Worm (Caenorhabditis elegans) whole organism, early embryonic: ENCODE results near the gene R13A5.11.

ENCODE experiments used
- B0310.2 ChIP-seq: sonication (generic microtip); optimal IDR thresholded peaks from 2 replicates; lab custom pipeline; 2016; ENCODE audit warnings: mild to moderate bottlenecking, missing genetic modification characterization, missing compliant biosample characterization
- aly-1 ChIP-seq: sonication (generic microtip); optimal IDR thresholded peaks from 2 replicates; lab custom pipeline; 2016; ENCODE audit warnings: missing genetic modification characterization, missing compliant biosample characterization
- ama-1 ChIP-seq: fragments of 150-350 bp; optimal IDR thresholded peaks from 2 replicates; lab custom pipeline; 2014
- ets-7 ChIP-seq: sonication (generic microtip); optimal IDR thresholded peaks from 2 replicates; lab custom pipeline; 2016; ENCODE audit warnings: missing genotype, missing genetic modification characterization, missing compliant biosample characterization
- flt-1 ChIP-seq: fragments of 200-800 bp; sonication (Bioruptor generic); IDR thresholded peaks from 2 replicates; pipeline ENCODE4 v1.3.6; 2022; ENCODE audit warnings: missing genetic modification characterization, missing compliant biosample characterization
- hnd-1 ChIP-seq: sonication (generic microtip); optimal IDR thresholded peaks from 2 replicates; lab custom pipeline; 2016; ENCODE audit warnings: missing genetic modification characterization, missing compliant biosample characterization
- sea-1 ChIP-seq: fragments of 200-800 bp; sonication (Bioruptor generic); conservative IDR thresholded peaks from 2 replicates; pipeline ENCODE4 v1.3.6; 2022; ENCODE audit warnings: missing genetic modification characterization, missing compliant biosample characterization
- tbx-11 ChIP-seq: fragments of 200-800 bp; sonication (Bioruptor generic); IDR thresholded peaks from 2 replicates; pipeline ENCODE4 v1.3.6; 2022; ENCODE audit warnings: missing genetic modification characterization, missing compliant biosample characterization
- tra-4 ChIP-seq: sonication (generic microtip); optimal IDR thresholded peaks from 2 replicates; lab custom pipeline; 2017; ENCODE audit warnings: missing genetic modification characterization, missing compliant biosample characterization

- TF ChIP-seq ama-1 (lab: Kevin White, UChicago) (no peak), ets-7 (tag; lab: Kevin White, UChicago) (no peak), flt-1 (GFP tag; lab: Robert Waterston, UW) (no peak), aly-1 (tag; lab: Kevin White, UChicago) (no peak), tra-4 (tag; lab: Kevin White, UChicago) (no peak), B0310.2 (tag; lab: Kevin White, UChicago) (no peak), hnd-1 (tag; lab: Kevin White, UChicago) (no peak), sea-1 (GFP tag; lab: Robert Waterston, UW) (no peak), tbx-11 (GFP tag; lab: Robert Waterston, UW) (no peak)
Measured at ce11 chrIII:7552859-7553258, 40.3 kb downstream of the R13A5.11 start.
